Worm (Caenorhabditis elegans) whole organism, early embryonic: ENCODE data around the gene gnrr-3.

Source experiments
- B0310.2 ChIP-seq: sonication (generic microtip); optimal IDR thresholded peaks from 2 replicates; lab custom pipeline; 2016; ENCODE audit warnings: mild to moderate bottlenecking, missing genetic modification characterization, missing compliant biosample characterization
- F13C5.2 ChIP-seq: sonication (generic microtip); optimal IDR thresholded peaks from 2 replicates; lab custom pipeline; 2017; ENCODE audit warnings: mild to moderate bottlenecking, missing genetic modification characterization, inconsistent platforms, missing compliant biosample characterization
- ama-1 ChIP-seq: fragments of 150-350 bp; optimal IDR thresholded peaks from 2 replicates; lab custom pipeline; 2014
- ceh-13 ChIP-seq: fragments of 200-800 bp; sonication (Bioruptor generic); optimal IDR thresholded peaks from 2 replicates; lab custom pipeline; 2018; ENCODE audit warnings: mild to moderate bottlenecking, missing genetic modification characterization, missing compliant biosample characterization
- ets-7 ChIP-seq: sonication (generic microtip); optimal IDR thresholded peaks from 2 replicates; lab custom pipeline; 2016; ENCODE audit warnings: missing genotype, missing genetic modification characterization, missing compliant biosample characterization
- flt-1 ChIP-seq: fragments of 200-800 bp; sonication (Bioruptor generic); IDR thresholded peaks from 2 replicates; pipeline ENCODE4 v1.3.6; 2022; ENCODE audit warnings: missing genetic modification characterization, missing compliant biosample characterization
- hmbx-1 ChIP-seq: sonication (generic microtip); optimal IDR thresholded peaks from 2 replicates; lab custom pipeline; 2016; ENCODE audit warnings: mild to moderate bottlenecking, missing genetic modification characterization, missing compliant biosample characterization
- hmg-4 ChIP-seq: fragments of 200-800 bp; sonication (Bioruptor generic); optimal IDR thresholded peaks from 2 replicates; lab custom pipeline; 2018; ENCODE audit warnings: mild to moderate bottlenecking, missing genetic modification characterization, missing compliant biosample characterization
- hnd-1 ChIP-seq: sonication (generic microtip); optimal IDR thresholded peaks from 2 replicates; lab custom pipeline; 2016; ENCODE audit warnings: missing genetic modification characterization, missing compliant biosample characterization
- sea-1 ChIP-seq: fragments of 200-800 bp; sonication (Bioruptor generic); conservative IDR thresholded peaks from 2 replicates; pipeline ENCODE4 v1.3.6; 2022; ENCODE audit warnings: missing genetic modification characterization, missing compliant biosample characterization
- tbx-37 ChIP-seq: fragments of 200-800 bp; sonication (Bioruptor generic); conservative IDR thresholded peaks from 2 replicates; pipeline ENCODE4 v1.3.6; 2022; ENCODE audit warnings: missing genetic modification reagents, missing genetic modification characterization, missing compliant biosample characterization
- tra-4 ChIP-seq: sonication (generic microtip); optimal IDR thresholded peaks from 2 replicates; lab custom pipeline; 2017; ENCODE audit warnings: missing genetic modification characterization, missing compliant biosample characterization

DNA sequence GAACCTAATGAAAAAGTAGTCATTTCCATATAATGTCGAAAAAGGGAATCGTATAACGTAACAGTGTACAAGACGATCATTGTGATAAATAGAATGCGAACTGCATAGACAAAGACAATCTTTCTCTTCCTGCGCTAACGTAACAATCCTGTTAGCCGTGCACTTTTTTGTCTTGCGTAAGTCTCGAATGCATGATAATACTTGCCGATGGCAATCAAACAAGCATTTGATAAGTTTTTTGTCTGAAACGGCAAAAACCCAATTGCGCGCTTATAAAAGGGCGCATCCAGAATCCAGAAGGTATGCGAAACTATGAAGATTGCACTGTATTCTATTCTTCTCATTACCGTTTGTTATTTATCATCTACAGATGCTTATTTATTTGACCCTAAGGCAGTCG is 25.7 kb downstream of the gnrr-3 start, which contains the start of gene dao-4:
- TF ChIP-seq hmbx-1 (tag; lab: Kevin White, UChicago) (no peak), ama-1 (lab: Kevin White, UChicago) (no peak), ets-7 (tag; lab: Kevin White, UChicago) (no peak), ceh-13 (GFP tag; lab: Kevin White, UChicago) (no peak), hnd-1 (tag; lab: Kevin White, UChicago) (no peak), flt-1 (GFP tag; lab: Robert Waterston, UW) (no peak), F13C5.2 (tag; lab: Kevin White, UChicago) (no peak), B0310.2 (no peak), sea-1 (no peak), tbx-37 (GFP tag; lab: Robert Waterston, UW) (no peak), hmg-4 (GFP tag; lab: Kevin White, UChicago) (no peak), tra-4 (tag; lab: Kevin White, UChicago) (no peak)
